Worm (Caenorhabditis elegans) whole organism, young adult: ENCODE measurements around the gene AH9.4.
A peak's percentile ranks its signal among the peaks of the same experiment; 100 is the strongest.

Source experiments
- B0261.1 ChIP-seq: sonication (generic microtip); optimal IDR thresholded peaks from 2 replicates; lab custom pipeline; 2016; ENCODE audit warnings: mild to moderate bottlenecking, missing genetic modification characterization, moderate library complexity, missing compliant biosample characterization
- C06A6.2 ChIP-seq: fragments of 200-800 bp; sonication (Bioruptor generic); conservative IDR thresholded peaks from 2 replicates; pipeline ENCODE4 v1.3.6; 2022; ENCODE audit warnings: missing genetic modification characterization, missing compliant biosample characterization
- F22D6.2 ChIP-seq: sonication (generic microtip); optimal IDR thresholded peaks from 2 replicates; lab custom pipeline; 2016; ENCODE audit warnings: mild to moderate bottlenecking, missing genetic modification characterization, missing compliant biosample characterization
- F23B12.7 ChIP-seq: sonication (generic microtip); optimal IDR thresholded peaks from 2 replicates; lab custom pipeline; 2017; ENCODE audit warnings: missing genetic modification characterization, mild to moderate bottlenecking, missing compliant biosample characterization, antibody characterized with exemption, moderate library complexity; ENCODE audit not compliant: insufficient read depth
- F57C9.4 ChIP-seq: sonication (generic microtip); optimal IDR thresholded peaks from 2 replicates; lab custom pipeline; 2017; ENCODE audit warnings: mild to moderate bottlenecking, missing genetic modification characterization, missing compliant biosample characterization
- K11D2.4 ChIP-seq: fragments of 200-800 bp; sonication (Bioruptor generic); IDR thresholded peaks from 2 replicates; pipeline ENCODE4 v1.3.6; 2022; ENCODE audit warnings: missing genetic modification reagents, missing genetic modification characterization, missing compliant biosample characterization
- K12H6.12 ChIP-seq: fragments of 200-800 bp; sonication (Bioruptor generic); optimal IDR thresholded peaks from 2 replicates; lab custom pipeline; 2018; ENCODE audit warnings: mild to moderate bottlenecking, missing genetic modification characterization, missing compliant biosample characterization
- Y53F4B.3 ChIP-seq: fragments of 200-800 bp; sonication (Bioruptor generic); IDR thresholded peaks from 2 replicates; pipeline ENCODE4 v1.3.6; 2022; ENCODE audit warnings: missing genetic modification reagents, missing genetic modification characterization, missing compliant biosample characterization
- Y53G8AR.9 ChIP-seq: fragments of 200-800 bp; sonication (Bioruptor generic); conservative IDR thresholded peaks from 2 replicates; pipeline ENCODE4 v1.3.6; 2022; ENCODE audit warnings: missing genetic modification reagents, missing genetic modification characterization, missing compliant biosample characterization
- Y56A3A.18 ChIP-seq: fragments of 200-800 bp; sonication (Bioruptor generic); IDR thresholded peaks from 2 replicates; pipeline ENCODE4 v1.3.6; 2022; ENCODE audit warnings: missing genetic modification reagents, missing genetic modification characterization, missing compliant biosample characterization
- Y67H2A.10 ChIP-seq: fragments of 200-800 bp; sonication (Bioruptor generic); conservative IDR thresholded peaks from 2 replicates; pipeline ENCODE4 v1.3.6; 2022; ENCODE audit warnings: missing genetic modification reagents, missing genetic modification characterization, missing compliant biosample characterization
- Y79H2A.3 ChIP-seq: fragments of 200-800 bp; sonication (Bioruptor generic); conservative IDR thresholded peaks from 2 replicates; pipeline ENCODE4 v1.3.6; 2022; ENCODE audit warnings: missing genetic modification reagents, missing genetic modification characterization, missing compliant biosample characterization
- Y95B8A.8 ChIP-seq: fragments of 200-800 bp; sonication (Bioruptor generic); IDR thresholded peaks from 2 replicates; pipeline ENCODE4 v1.3.6; 2022; ENCODE audit warnings: missing genetic modification reagents, missing genetic modification characterization, missing compliant biosample characterization
- ZK185.1 ChIP-seq: sonication (generic microtip); optimal IDR thresholded peaks from 2 replicates; lab custom pipeline; 2016; ENCODE audit warnings: mild to moderate bottlenecking, missing genetic modification characterization, missing compliant biosample characterization; ENCODE audit not compliant: poor library complexity, severe bottlenecking
- athp-1 ChIP-seq: sonication (generic microtip); optimal IDR thresholded peaks from 2 replicates; lab custom pipeline; 2017; ENCODE audit warnings: mild to moderate bottlenecking, missing genetic modification characterization, missing compliant biosample characterization
- attf-3 ChIP-seq: fragments of 200-800 bp; sonication (Bioruptor generic); conservative IDR thresholded peaks from 2 replicates; pipeline ENCODE4 v1.3.6; 2022; ENCODE audit warnings: missing genetic modification reagents, missing genetic modification characterization, missing compliant biosample characterization
- attf-5 ChIP-seq: fragments of 200-800 bp; sonication (Bioruptor generic); optimal IDR thresholded peaks from 2 replicates; lab custom pipeline; 2018; ENCODE audit warnings: mild to moderate bottlenecking, missing genetic modification characterization, missing compliant biosample characterization
- bed-1 ChIP-seq: fragments of 200-800 bp; sonication (Bioruptor generic); IDR thresholded peaks from 2 replicates; pipeline ENCODE4 v1.3.6; 2022; ENCODE audit warnings: missing genetic modification reagents, missing genetic modification characterization, missing compliant biosample characterization
- cebp-1 ChIP-seq, 2 experiments: fragments of 200-800 bp in 1 of 2; sonication (Bioruptor generic) in 1 of 2; sonication (generic microtip) in 1 of 2; IDR thresholded peaks in 1 of 2; optimal IDR thresholded peaks in 1 of 2; 2 replicates each; pipeline versions ENCODE4 v1.3.6 to Lab custom; 2017 to 2022; ENCODE audit warnings: missing compliant biosample characterization in 2 of 2, missing genetic modification characterization in 2 of 2, mild to moderate bottlenecking in 1 of 2, missing genetic modification reagents in 1 of 2, moderate library complexity in 1 of 2
- cebp-2 ChIP-seq: fragments of 200-800 bp; sonication (Bioruptor generic); IDR thresholded peaks from 2 replicates; pipeline ENCODE4 v1.3.6; 2022; ENCODE audit warnings: missing genetic modification characterization, missing compliant biosample characterization
- ceh-100 ChIP-seq: fragments of 200-800 bp; sonication (Bioruptor generic); IDR thresholded peaks from 2 replicates; pipeline ENCODE4 v1.3.6; 2022; ENCODE audit warnings: missing genetic modification reagents, missing genetic modification characterization, missing compliant biosample characterization
- ceh-40 ChIP-seq: fragments of 200-800 bp; sonication (Bioruptor generic); IDR thresholded peaks from 2 replicates; pipeline ENCODE4 v1.3.6; 2022; ENCODE audit warnings: missing genetic modification characterization, missing compliant biosample characterization
- dpff-1 ChIP-seq: sonication (generic microtip); optimal IDR thresholded peaks from 2 replicates; lab custom pipeline; 2017; ENCODE audit warnings: mild to moderate bottlenecking, missing genetic modification characterization, missing compliant biosample characterization
- efl-1 ChIP-seq: fragments of 150-350 bp; optimal IDR thresholded peaks from 2 replicates; lab custom pipeline; 2014; ENCODE audit warnings: missing biosample characterization, missing genetic modification reagents, missing genetic modification characterization
- egl-18 ChIP-seq: fragments of 200-800 bp; sonication (Bioruptor generic); IDR thresholded peaks from 2 replicates; pipeline ENCODE4 v1.3.6; 2022; ENCODE audit warnings: missing genetic modification reagents, missing genetic modification characterization, missing compliant biosample characterization
- egl-44 ChIP-seq: fragments of 200-800 bp; sonication (Bioruptor generic); IDR thresholded peaks from 2 replicates; pipeline ENCODE4 v1.3.6; 2022; ENCODE audit warnings: missing genetic modification reagents, missing genetic modification characterization, missing compliant biosample characterization
- hlh-26 ChIP-seq: fragments of 200-800 bp; sonication (Bioruptor generic); conservative IDR thresholded peaks from 2 replicates; pipeline ENCODE4 v1.3.6; 2022; ENCODE audit warnings: missing genetic modification reagents, missing genetic modification characterization, missing compliant biosample characterization
- let-526 ChIP-seq: fragments of 200-800 bp; sonication (Bioruptor generic); IDR thresholded peaks from 2 replicates; pipeline ENCODE4 v1.3.6; 2022; ENCODE audit warnings: missing genetic modification reagents, missing genetic modification characterization, missing compliant biosample characterization
- lin-35 ChIP-seq, 3 experiments: fragments of 150-350 bp in 2 of 3; sonication (generic microtip) in 1 of 3; optimal IDR thresholded peaks; 2 replicates each; lab custom pipeline; 2014 to 2018; ENCODE audit warnings: missing biosample characterization in 3 of 3, missing genetic modification characterization in 3 of 3, missing genetic modification reagents in 3 of 3
- lsy-27 ChIP-seq: sonication (generic microtip); optimal IDR thresholded peaks from 2 replicates; lab custom pipeline; 2017; ENCODE audit warnings: missing genetic modification characterization, mild to moderate bottlenecking, missing compliant biosample characterization, antibody characterized with exemption, missing genotype, borderline replicate concordance; ENCODE audit not compliant: insufficient read depth
- madf-10 ChIP-seq: sonication (generic microtip); optimal IDR thresholded peaks from 2 replicates; lab custom pipeline; 2016; ENCODE audit warnings: mild to moderate bottlenecking, missing genetic modification characterization, missing compliant biosample characterization
- madf-3 ChIP-seq: fragments of 200-800 bp; sonication (Bioruptor generic); IDR thresholded peaks from 2 replicates; pipeline ENCODE4 v1.3.6; 2022; ENCODE audit warnings: missing genetic modification reagents, missing genetic modification characterization, missing compliant biosample characterization
- mel-28 ChIP-seq: sonication (generic microtip); optimal IDR thresholded peaks from 2 replicates; lab custom pipeline; 2016; ENCODE audit warnings: borderline replicate concordance, mild to moderate bottlenecking, missing genetic modification characterization, missing compliant biosample characterization
- mxl-1 ChIP-seq: sonication (generic microtip); optimal IDR thresholded peaks from 2 replicates; lab custom pipeline; 2016; ENCODE audit warnings: missing genetic modification characterization, missing compliant biosample characterization
- nfyb-1 ChIP-seq: fragments of 200-800 bp; sonication (Bioruptor generic); IDR thresholded peaks from 2 replicates; pipeline ENCODE4 v1.3.6; 2022; ENCODE audit warnings: missing genetic modification reagents, missing genetic modification characterization, missing compliant biosample characterization
- nhr-179 ChIP-seq: sonication (generic microtip); optimal IDR thresholded peaks from 2 replicates; lab custom pipeline; 2016; ENCODE audit warnings: mild to moderate bottlenecking, missing genetic modification characterization, missing compliant biosample characterization
- nhr-80 ChIP-seq: sonication (generic microtip); optimal IDR thresholded peaks from 2 replicates; lab custom pipeline; 2016; ENCODE audit warnings: missing genetic modification characterization, missing compliant biosample characterization
- pha-4 ChIP-seq: fragments of 150-350 bp; sonication (generic microtip); optimal IDR thresholded peaks from 2 replicates; lab custom pipeline; 2014; ENCODE audit warnings: missing biosample characterization, missing genetic modification reagents, missing genetic modification characterization
- rcor-1 ChIP-seq: fragments of 200-800 bp; sonication (Bioruptor generic); IDR thresholded peaks from 2 replicates; pipeline ENCODE4 v1.3.6; 2022; ENCODE audit warnings: missing genetic modification reagents, missing genetic modification characterization, missing compliant biosample characterization
- rpc-1 ChIP-seq, 2 experiments: fragments of 150-350 bp in 1 of 2; sonication (generic microtip) in 1 of 2; optimal IDR thresholded peaks; 2 replicates each; lab custom pipeline; 2014 to 2018; ENCODE audit warnings: missing biosample characterization in 1 of 2, missing genetic modification characterization in 1 of 2, missing genetic modification reagents in 1 of 2, missing genotype in 1 of 2
- somi-1 ChIP-seq: fragments of 200-800 bp; sonication (Bioruptor generic); optimal IDR thresholded peaks from 2 replicates; lab custom pipeline; 2018; ENCODE audit warnings: mild to moderate bottlenecking, missing genetic modification characterization, missing compliant biosample characterization
- sptf-2 ChIP-seq: fragments of 200-800 bp; sonication (Bioruptor generic); optimal IDR thresholded peaks from 2 replicates; lab custom pipeline; 2018; ENCODE audit warnings: mild to moderate bottlenecking, missing genetic modification characterization, missing compliant biosample characterization
- unc-62 ChIP-seq: fragments of 150-350 bp; optimal IDR thresholded peaks from 2 replicates; lab custom pipeline; 2014; ENCODE audit warnings: missing biosample characterization, missing genetic modification reagents, missing genetic modification characterization
- ztf-22 ChIP-seq: fragments of 200-800 bp; sonication (Bioruptor generic); optimal IDR thresholded peaks from 2 replicates; lab custom pipeline; 2018; ENCODE audit warnings: mild to moderate bottlenecking, missing genetic modification characterization, moderate library complexity, missing compliant biosample characterization
- ztf-28 ChIP-seq: fragments of 200-800 bp; sonication (Bioruptor generic); IDR thresholded peaks from 2 replicates; pipeline ENCODE4 v1.3.6; 2022; ENCODE audit warnings: missing genetic modification reagents, missing genetic modification characterization, missing compliant biosample characterization
- ztf-6 ChIP-seq: fragments of 200-800 bp; sonication (Bioruptor generic); IDR thresholded peaks from 2 replicates; pipeline ENCODE4 v1.3.6; 2022; ENCODE audit warnings: missing genetic modification reagents, missing genetic modification characterization, missing compliant biosample characterization

AH9.4 gene

DNA sequence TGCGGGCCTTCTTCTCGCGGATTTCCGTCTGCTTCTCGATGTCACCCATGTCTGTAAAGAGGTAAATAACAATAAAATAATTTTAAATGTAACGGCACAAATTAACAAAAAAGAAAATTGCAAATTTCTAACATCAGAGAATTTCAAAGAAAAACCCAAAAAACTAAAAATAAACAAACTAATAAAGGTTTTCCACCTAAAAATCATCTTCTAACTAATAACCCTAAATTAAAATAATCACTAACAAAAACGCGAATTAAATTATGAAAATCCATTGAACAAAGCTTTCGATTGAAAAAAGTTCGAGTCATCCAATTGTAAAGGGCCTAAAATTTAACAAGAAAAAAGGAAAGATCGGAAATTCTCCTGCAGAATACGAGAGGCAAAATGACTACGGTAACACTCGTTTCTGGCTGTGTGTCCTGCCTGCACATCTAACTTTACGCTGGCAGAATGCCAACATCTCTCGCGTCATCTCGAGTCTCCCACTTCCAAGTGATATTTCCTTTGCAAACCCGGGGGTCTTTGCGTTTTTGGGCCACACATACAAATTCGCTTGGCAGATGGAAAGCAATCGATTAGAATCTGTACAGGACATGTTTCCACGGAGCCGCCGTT, 31.5 kb downstream of the AH9.4 start, which contains the start of gene rpl-11.2:
Gene rpl-11.2 (minus strand): TSS at position 51 of the 618 bp plus-strand sequence.
- TF ChIP-seq somi-1 (GFP tag; lab: Kevin White, UChicago), result peak; percentile 66
- TF ChIP-seq Y56A3A.18 (GFP tag; lab: Robert Waterston, UW), result no peak
- TF ChIP-seq cebp-1 (GFP tag; IDR thresholded peaks at IDR 0.05; lab: Robert Waterston, UW), result peak; percentile 51; the same call in 1 of the 2 replicates
- no peak for TF ChIP-seq cebp-1 (tag; optimal IDR thresholded peaks at IDR 0.05; lab: Kevin White, UChicago)
- peak; percentile 92 for TF ChIP-seq K12H6.12 (tag; lab: Kevin White, UChicago)
- TF ChIP-seq egl-18 (GFP tag; lab: Robert Waterston, UW), result peak; percentile 74; the same call in 1 of the 2 replicates
- no peak for TF ChIP-seq F57C9.4
- no peak for TF ChIP-seq attf-3 (GFP tag; lab: Robert Waterston, UW)
- no peak for TF ChIP-seq nhr-179
- TF ChIP-seq F22D6.2 (tag; lab: Kevin White, UChicago), result peak; percentile 66
- TF ChIP-seq ceh-40 (GFP tag; lab: Robert Waterston, UW), result no peak
- TF ChIP-seq C06A6.2 (GFP tag; lab: Robert Waterston, UW), result peak; percentile 85
- peak; percentile 27 for TF ChIP-seq unc-62 (GFP tag; lab: Kevin White, UChicago)
- peak; percentile 82 for TF ChIP-seq attf-5
- no peak for TF ChIP-seq sptf-2 (GFP tag; lab: Kevin White, UChicago)
- TF ChIP-seq ztf-22 (GFP tag; lab: Kevin White, UChicago), result peak; percentile 40
- TF ChIP-seq ceh-100 (GFP tag; lab: Robert Waterston, UW), result 0 out of 2 replicates have a peak, but pooled peaks have one; percentile 46
- TF ChIP-seq Y95B8A.8, result no peak
- 0 out of 2 replicates have a peak, but pooled peaks have one; percentile 72 for TF ChIP-seq madf-3 (GFP tag; lab: Robert Waterston, UW)
- peak; percentile 27 for TF ChIP-seq rpc-1 (optimal IDR thresholded peaks at IDR 0.05; lab: Kevin White, UChicago)
- TF ChIP-seq rpc-1 (tag; optimal IDR thresholded peaks at IDR 0.05; lab: Kevin White, UChicago), result no peak
- peak; percentile 89 for TF ChIP-seq K11D2.4 (GFP tag; lab: Robert Waterston, UW)
- TF ChIP-seq B0261.1 (tag; lab: Kevin White, UChicago), result peak; percentile 6
- TF ChIP-seq bed-1 (GFP tag; lab: Robert Waterston, UW), result no peak
- no peak for TF ChIP-seq athp-1 (tag; lab: Kevin White, UChicago)
- peak; percentile 82 for TF ChIP-seq nhr-80 (tag; lab: Kevin White, UChicago)
- TF ChIP-seq ztf-28, result no peak
- no peak for TF ChIP-seq dpff-1 (tag; lab: Kevin White, UChicago)
- no peak for TF ChIP-seq mxl-1
- peak; percentile 88 for TF ChIP-seq nfyb-1
- TF ChIP-seq pha-4 (tag; lab: Kevin White, UChicago), result peak; percentile 97
- peak; percentile 9 for TF ChIP-seq efl-1 (GFP tag; lab: Kevin White, UChicago)
- no peak for TF ChIP-seq lsy-27 (tag; lab: Kevin White, UChicago)
- peak in 1 of 3 experiments; percentile 88 for TF ChIP-seq lin-35 (GFP tag; optimal IDR thresholded peaks at IDR 0.05; lab: Kevin White, UChicago)
- TF ChIP-seq mel-28 (tag; lab: Kevin White, UChicago), result no peak
- 0 out of 2 replicates have a peak, but pooled peaks have one; percentile 10 for TF ChIP-seq Y67H2A.10 (GFP tag; lab: Robert Waterston, UW)
- TF ChIP-seq rcor-1 (GFP tag; lab: Robert Waterston, UW), result peak; percentile 80
- TF ChIP-seq cebp-2, result no peak
- no peak for TF ChIP-seq Y79H2A.3 (GFP tag; lab: Robert Waterston, UW)
- no peak for TF ChIP-seq hlh-26 (GFP tag; lab: Robert Waterston, UW)
- TF ChIP-seq ZK185.1, result peak; percentile 89
- no peak for TF ChIP-seq Y53F4B.3 (GFP tag; lab: Robert Waterston, UW)
- TF ChIP-seq madf-10, result peak; percentile 82
- 0 out of 2 replicates have a peak, but pooled peaks have one; percentile 52 for TF ChIP-seq ztf-6 (GFP tag; lab: Robert Waterston, UW)
- TF ChIP-seq F23B12.7 (tag; lab: Kevin White, UChicago), result peak; percentile 84
- TF ChIP-seq let-526 (GFP tag; lab: Robert Waterston, UW), result peak; percentile 89
- no peak; the same call in 1 of the 2 replicates for TF ChIP-seq Y53G8AR.9 (GFP tag; lab: Robert Waterston, UW)
- peak; percentile 56; the same call in 1 of the 2 replicates for TF ChIP-seq egl-44 (GFP tag; lab: Robert Waterston, UW)
